Fruit fly (Drosophila melanogaster) whole organism, adult: ENCODE data around the gene CG10428.

Source experiments
- CG11617 ChIP-seq: fragments of 200-800 bp; sonication (Bioruptor generic); optimal IDR thresholded peaks from 2 replicates; lab custom pipeline; 2017; ENCODE audit warnings: mild to moderate bottlenecking, missing biosample characterization, missing genetic modification reagents, missing genetic modification characterization
- CG12768 ChIP-seq: fragments of 200-800 bp; sonication (Bioruptor generic); optimal IDR thresholded peaks from 2 replicates; lab custom pipeline; 2017; ENCODE audit warnings: missing biosample characterization, missing genetic modification characterization, mild to moderate bottlenecking, moderate library complexity, missing genetic modification reagents
- CG14711 ChIP-seq: fragments of 200-800 bp; sonication (Bioruptor generic); optimal IDR thresholded peaks from 2 replicates; lab custom pipeline; 2018; ENCODE audit warnings: missing biosample characterization, mild to moderate bottlenecking, missing genetic modification characterization, moderate library complexity
- CG1620 ChIP-seq: fragments of 200-800 bp; sonication (Bioruptor generic); optimal IDR thresholded peaks from 2 replicates; lab custom pipeline; 2016; ENCODE audit warnings: missing biosample characterization, missing genetic modification characterization
- CG33017 ChIP-seq: fragments of 200-800 bp; sonication (Bioruptor generic); optimal IDR thresholded peaks from 2 replicates; lab custom pipeline; 2018; ENCODE audit warnings: missing biosample characterization, mild to moderate bottlenecking, missing genetic modification characterization, moderate library complexity
- CG5204 ChIP-seq: fragments of 200-800 bp; sonication (Bioruptor generic); optimal IDR thresholded peaks from 2 replicates; lab custom pipeline; 2016; ENCODE audit warnings: missing biosample characterization, missing genetic modification characterization
- CG7045 ChIP-seq: fragments of 200-800 bp; sonication (Bioruptor generic); optimal IDR thresholded peaks from 2 replicates; lab custom pipeline; 2017; ENCODE audit warnings: missing biosample characterization, mild to moderate bottlenecking, missing genetic modification characterization
- CG7101 ChIP-seq: fragments of 200-800 bp; sonication (Bioruptor generic); optimal IDR thresholded peaks from 2 replicates; lab custom pipeline; 2018; ENCODE audit warnings: missing biosample characterization, mild to moderate bottlenecking, missing genetic modification characterization, moderate library complexity
- Clk ChIP-seq: fragments of 200-800 bp; sonication (Bioruptor generic); optimal IDR thresholded peaks from 2 replicates; lab custom pipeline; 2017; ENCODE audit warnings: missing biosample characterization, missing genetic modification characterization
- Crg-1 ChIP-seq: fragments of 200-800 bp; sonication (Bioruptor generic); optimal IDR thresholded peaks from 2 replicates; lab custom pipeline; 2016; ENCODE audit warnings: missing biosample characterization, missing genetic modification characterization
- Hr96 ChIP-seq: fragments of 200-800 bp; sonication (Bioruptor generic); optimal IDR thresholded peaks from 2 replicates; lab custom pipeline; 2016; ENCODE audit warnings: missing biosample characterization, missing genetic modification characterization
- Mnt ChIP-seq: fragments of 200-800 bp; sonication (Bioruptor generic); optimal IDR thresholded peaks from 2 replicates; lab custom pipeline; 2016; ENCODE audit warnings: missing biosample characterization, mild to moderate bottlenecking, missing genetic modification characterization
- bab1 ChIP-seq: fragments of 200-800 bp; sonication (Bioruptor generic); optimal IDR thresholded peaks from 3 replicates; lab custom pipeline; 2019; ENCODE audit warnings: missing biosample characterization, mild to moderate bottlenecking, missing genetic modification characterization, moderate library complexity
- cic ChIP-seq: fragments of 200-800 bp; sonication (Bioruptor generic); optimal IDR thresholded peaks from 2 replicates; lab custom pipeline; 2017; ENCODE audit warnings: missing biosample characterization, mild to moderate bottlenecking, missing genetic modification characterization, moderate library complexity
- cnc ChIP-seq, 2 experiments: fragments of >200 bp; optimal IDR thresholded peaks; 2 replicates each; lab custom pipeline; 2017
- kay ChIP-seq: fragments of 200-800 bp; sonication (Bioruptor generic); peaks from one replicate; lab custom pipeline; 2016; ENCODE audit warnings: missing biosample characterization, missing genetic modification characterization, borderline replicate concordance
- ovo ChIP-seq: fragments of 200-800 bp; sonication (Bioruptor generic); optimal IDR thresholded peaks from 2 replicates; lab custom pipeline; 2016; ENCODE audit warnings: missing biosample characterization, missing genetic modification characterization
- pad ChIP-seq: fragments of 200-800 bp; sonication (Bioruptor generic); optimal IDR thresholded peaks from 3 replicates; lab custom pipeline; 2017; ENCODE audit warnings: missing biosample characterization, missing genetic modification characterization, mild to moderate bottlenecking, moderate library complexity, missing genetic modification reagents
- tj ChIP-seq: fragments of 200-800 bp; sonication (Bioruptor generic); optimal IDR thresholded peaks from 3 replicates; lab custom pipeline; 2017; ENCODE audit warnings: missing biosample characterization, mild to moderate bottlenecking, missing genetic modification characterization, moderate library complexity
- toe ChIP-seq: fragments of 200-800 bp; sonication (Bioruptor generic); optimal IDR thresholded peaks from 2 replicates; lab custom pipeline; 2016; ENCODE audit warnings: missing biosample characterization, missing genetic modification characterization

Gene CG10428

DNA sequence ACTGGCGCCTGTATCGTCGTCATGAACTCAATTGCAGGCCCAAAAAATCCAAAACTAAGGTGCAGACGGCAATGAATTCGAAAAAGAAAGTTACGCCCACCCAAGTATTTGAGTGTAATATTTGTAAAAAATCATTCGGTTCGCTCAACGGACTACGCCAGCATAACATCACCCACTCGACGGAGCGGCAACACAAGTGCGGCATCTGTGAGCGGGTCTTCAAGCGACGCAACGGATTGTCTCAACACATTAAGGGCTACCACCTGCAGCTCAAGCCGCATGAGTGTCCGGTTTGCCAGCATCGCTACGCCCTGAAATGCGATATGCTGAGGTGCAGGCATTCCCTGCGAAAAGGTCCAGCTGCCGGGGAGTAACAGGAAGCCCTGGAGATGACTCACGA, 28.1 kb downstream of the CG10428 start:
- TF ChIP-seq CG12768 (GFP tag; lab: Kevin White, UChicago) = no peak
- no peak for TF ChIP-seq kay (GFP tag; lab: Kevin White, UChicago)
- no peak for TF ChIP-seq Mnt
- TF ChIP-seq cnc (optimal IDR thresholded peaks at IDR 0.05; lab: Kevin White, UChicago) = no peak
- no peak for TF ChIP-seq Crg-1
- no peak for TF ChIP-seq CG7101 (tag; lab: Kevin White, UChicago)
- TF ChIP-seq CG1620 = no peak
- TF ChIP-seq ovo (GFP tag; lab: Kevin White, UChicago) = no peak
- TF ChIP-seq CG33017 (tag; lab: Kevin White, UChicago) = no peak
- TF ChIP-seq CG11617 = no peak
- no peak for TF ChIP-seq tj (GFP tag; lab: Kevin White, UChicago)

DNA sequence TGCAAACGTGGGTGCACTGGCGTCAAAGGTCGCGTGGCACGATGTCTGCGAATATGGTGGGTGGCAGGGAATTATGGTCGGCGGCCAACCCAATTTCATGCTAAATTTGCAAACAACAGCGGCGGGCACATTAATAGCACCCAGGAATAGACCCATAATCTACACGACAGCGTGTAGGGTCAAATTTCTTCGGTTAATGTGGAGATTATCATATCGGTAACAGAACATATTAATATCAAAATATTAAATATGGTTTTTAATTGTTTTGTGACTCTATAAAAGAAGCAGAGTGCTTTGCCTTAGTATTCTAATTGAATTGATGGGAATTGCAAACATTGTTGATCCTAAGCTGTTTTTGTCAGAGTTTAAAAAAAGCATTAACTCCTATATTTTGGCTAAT, 30.2 kb downstream of the CG10428 start:
- TF ChIP-seq CG12768 (GFP tag; lab: Kevin White, UChicago) (no peak), CG7101 (tag; lab: Kevin White, UChicago) (no peak), ovo (GFP tag; lab: Kevin White, UChicago) (no peak), CG7045 (GFP tag; lab: Kevin White, UChicago) (no peak), toe (GFP tag; lab: Kevin White, UChicago) (no peak), CG33017 (tag; lab: Kevin White, UChicago) (no peak), CG5204 (no peak)

DNA sequence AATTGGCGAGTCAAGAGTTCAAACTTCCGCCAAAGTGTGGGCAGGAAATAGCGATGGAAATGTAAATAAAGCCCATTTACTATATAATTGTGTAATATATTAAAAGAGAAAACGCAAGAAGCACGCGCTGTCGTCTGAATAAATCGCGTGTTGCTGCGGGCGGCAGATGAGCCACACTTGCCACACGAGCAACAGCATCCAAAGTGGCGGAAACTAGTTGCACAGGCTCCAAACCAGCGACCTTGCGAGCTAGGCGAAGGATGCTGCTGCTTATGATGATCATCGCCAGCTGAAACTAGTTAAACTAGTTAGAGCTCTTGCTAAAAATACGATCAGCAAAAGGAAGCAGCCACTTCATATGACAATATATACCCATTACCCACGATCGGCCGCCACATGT, 30.7 kb downstream of the CG10428 start:
- TF ChIP-seq CG7101 (tag; lab: Kevin White, UChicago) (no peak), toe (GFP tag; lab: Kevin White, UChicago) (no peak), ovo (GFP tag; lab: Kevin White, UChicago) (no peak), cnc (optimal IDR thresholded peaks at IDR 0.05; lab: Kevin White, UChicago) (no peak), CG7045 (GFP tag; lab: Kevin White, UChicago) (no peak), CG11617 (no peak), Hr96 (GFP tag; lab: Kevin White, UChicago) (no peak), Mnt (no peak)

DNA sequence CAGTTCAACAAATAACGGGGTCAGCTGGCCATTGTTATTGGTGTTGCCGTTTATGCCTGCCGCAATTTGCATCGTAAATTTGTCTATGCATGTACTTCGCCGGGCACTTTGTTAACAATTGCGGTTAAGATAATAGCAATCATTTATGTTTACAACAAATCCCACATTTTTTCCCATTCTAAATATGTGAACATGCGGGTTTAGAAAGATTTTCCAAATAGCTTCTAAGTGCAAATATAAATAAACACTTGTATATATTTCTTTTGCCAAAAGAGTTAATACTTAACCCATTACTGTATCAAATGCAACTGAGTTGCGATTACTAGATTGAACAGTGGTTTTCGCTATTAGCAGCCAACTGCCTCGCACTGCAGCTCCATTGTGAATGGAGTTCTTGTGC, 32.3 kb downstream of the CG10428 start:
- TF ChIP-seq CG5204 (no peak), CG7045 (GFP tag; lab: Kevin White, UChicago) (no peak), cnc (optimal IDR thresholded peaks at IDR 0.05; lab: Kevin White, UChicago) (no peak), ovo (GFP tag; lab: Kevin White, UChicago) (no peak), Hr96 (GFP tag; lab: Kevin White, UChicago) (no peak)

DNA sequence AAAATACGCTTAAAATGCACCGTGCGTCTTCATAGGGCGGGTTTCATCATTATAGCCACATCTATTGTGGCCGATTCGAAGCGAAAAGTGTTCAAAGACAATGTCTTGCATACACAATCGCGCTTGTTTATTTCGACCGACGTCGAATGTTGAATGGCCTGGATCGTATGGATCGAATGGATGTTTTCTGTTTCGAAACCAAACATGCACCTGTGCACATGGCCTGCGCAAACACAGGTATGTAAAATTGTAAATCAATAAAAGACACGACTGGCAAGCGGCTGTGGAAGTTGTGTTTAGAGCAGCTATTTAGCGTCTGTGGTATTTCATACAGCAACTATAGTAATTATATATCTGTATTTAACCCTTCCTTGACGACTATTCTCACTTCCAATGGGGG, 32.8 kb downstream of the CG10428 start:
- TF ChIP-seq cnc (optimal IDR thresholded peaks at IDR 0.05; lab: Kevin White, UChicago) = no peak
- TF ChIP-seq pad = no peak
- no peak for TF ChIP-seq CG33017 (tag; lab: Kevin White, UChicago)
- no peak for TF ChIP-seq toe (GFP tag; lab: Kevin White, UChicago)
- no peak for TF ChIP-seq CG12768 (GFP tag; lab: Kevin White, UChicago)

DNA sequence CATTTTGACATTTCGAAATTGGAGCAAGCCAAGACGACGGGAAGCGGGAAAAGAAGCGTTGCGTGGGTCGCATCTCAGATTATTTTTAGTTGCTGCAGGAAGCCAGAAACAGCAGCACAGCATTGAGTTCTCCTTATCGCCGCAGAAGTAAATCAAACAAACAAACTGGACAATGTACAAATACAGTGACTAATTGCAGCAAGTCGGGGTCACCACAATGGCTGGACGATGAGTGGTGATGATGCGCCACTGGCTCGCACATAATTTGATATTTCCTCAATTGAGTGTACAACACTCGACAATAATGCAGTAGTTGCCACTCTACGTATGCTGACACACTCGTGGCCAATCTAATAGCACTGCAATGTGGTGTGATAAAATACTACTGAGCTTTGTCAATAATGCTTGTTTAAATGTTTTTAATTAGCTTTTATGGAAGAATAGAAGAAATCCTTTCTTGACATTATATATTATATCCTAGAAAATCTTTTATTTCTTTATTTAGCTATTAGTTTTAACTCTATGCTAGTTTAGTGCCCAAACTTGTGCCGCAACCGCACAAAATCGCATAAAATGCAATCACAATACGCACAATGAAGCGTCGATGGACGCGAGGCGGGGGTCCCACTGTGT, 33.4 kb downstream of the CG10428 start:
- TF ChIP-seq Mnt (no peak), CG7101 (tag; lab: Kevin White, UChicago) (no peak), bab1 (GFP tag; lab: Kevin White, UChicago) (no peak), ovo (GFP tag; lab: Kevin White, UChicago) (no peak), tj (GFP tag; lab: Kevin White, UChicago) (no peak), Clk (GFP tag; lab: Kevin White, UChicago) (no peak), Hr96 (GFP tag; lab: Kevin White, UChicago) (no peak), CG14711 (tag; lab: Kevin White, UChicago) (no peak), CG1620 (no peak), cic (GFP tag; lab: Kevin White, UChicago) (no peak), toe (GFP tag; lab: Kevin White, UChicago) (no peak), CG7045 (GFP tag; lab: Kevin White, UChicago) (no peak), pad (no peak), cnc (optimal IDR thresholded peaks at IDR 0.05; lab: Kevin White, UChicago) (no peak)

DNA sequence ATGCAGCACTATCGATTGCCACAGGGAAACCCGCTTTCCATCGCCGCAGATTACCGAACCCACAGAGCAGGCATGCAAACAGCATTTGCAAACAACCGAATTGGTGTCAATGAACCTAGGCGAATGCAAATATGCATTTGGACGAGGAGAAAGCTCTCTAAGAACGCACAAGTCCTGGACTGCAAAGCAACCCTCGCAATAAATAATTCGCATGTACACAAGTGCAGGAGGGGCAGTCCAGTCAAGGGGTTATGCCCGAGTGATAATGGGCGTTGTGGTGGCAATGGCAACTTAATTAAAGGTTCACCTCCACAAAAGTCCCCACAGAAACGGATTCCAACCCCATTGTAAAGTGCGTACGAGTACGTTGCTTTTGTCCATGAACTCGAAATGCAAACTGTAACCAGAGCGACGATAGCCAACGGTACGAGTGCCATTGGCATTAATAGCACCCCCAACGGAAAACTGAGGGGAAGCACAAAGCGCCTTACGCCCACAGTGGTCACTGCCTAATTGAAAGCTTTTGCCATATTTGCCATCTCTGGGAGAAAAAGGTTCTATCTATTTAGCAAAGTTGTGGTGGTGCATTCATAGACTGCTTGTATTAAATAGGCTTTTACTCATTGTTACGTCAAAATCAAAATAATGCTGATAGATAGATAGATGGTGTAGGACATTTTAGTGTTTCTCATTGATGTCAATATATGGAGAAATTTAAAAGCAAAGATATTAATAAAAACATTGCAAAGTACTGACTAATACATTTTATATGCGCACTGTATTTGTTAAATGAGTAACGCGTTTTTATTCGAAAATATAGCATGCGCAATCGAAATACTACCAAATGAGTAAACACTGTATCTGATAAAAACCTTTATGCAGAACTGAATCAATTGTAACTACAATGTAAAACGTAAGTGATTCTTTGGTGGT, 34.4 kb downstream of the CG10428 start:
- peak; percentile 63 for TF ChIP-seq kay (GFP tag; lab: Kevin White, UChicago)
- TF ChIP-seq CG12768 (GFP tag; lab: Kevin White, UChicago) = peak; percentile 52
- no peak for TF ChIP-seq Mnt
